Worm (Caenorhabditis elegans) whole organism, early embryonic: ENCODE results near the gene dpy-19.

Source experiments
- B0310.2 ChIP-seq: sonication (generic microtip); optimal IDR thresholded peaks from 2 replicates; lab custom pipeline; 2016; ENCODE audit warnings: mild to moderate bottlenecking, missing genetic modification characterization, missing compliant biosample characterization
- F13C5.2 ChIP-seq: sonication (generic microtip); optimal IDR thresholded peaks from 2 replicates; lab custom pipeline; 2017; ENCODE audit warnings: mild to moderate bottlenecking, missing genetic modification characterization, inconsistent platforms, missing compliant biosample characterization
- aly-1 ChIP-seq: sonication (generic microtip); optimal IDR thresholded peaks from 2 replicates; lab custom pipeline; 2016; ENCODE audit warnings: missing genetic modification characterization, missing compliant biosample characterization
- ama-1 ChIP-seq: fragments of 150-350 bp; optimal IDR thresholded peaks from 2 replicates; lab custom pipeline; 2014
- ceh-13 ChIP-seq: fragments of 200-800 bp; sonication (Bioruptor generic); optimal IDR thresholded peaks from 2 replicates; lab custom pipeline; 2018; ENCODE audit warnings: mild to moderate bottlenecking, missing genetic modification characterization, missing compliant biosample characterization
- ceh-36 ChIP-seq: sonication (generic microtip); optimal IDR thresholded peaks from 2 replicates; lab custom pipeline; 2016; ENCODE audit warnings: missing genetic modification characterization, inconsistent platforms, missing compliant biosample characterization
- ets-7 ChIP-seq: sonication (generic microtip); optimal IDR thresholded peaks from 2 replicates; lab custom pipeline; 2016; ENCODE audit warnings: missing genotype, missing genetic modification characterization, missing compliant biosample characterization
- flt-1 ChIP-seq: fragments of 200-800 bp; sonication (Bioruptor generic); IDR thresholded peaks from 2 replicates; pipeline ENCODE4 v1.3.6; 2022; ENCODE audit warnings: missing genetic modification characterization, missing compliant biosample characterization
- hmbx-1 ChIP-seq: sonication (generic microtip); optimal IDR thresholded peaks from 2 replicates; lab custom pipeline; 2016; ENCODE audit warnings: mild to moderate bottlenecking, missing genetic modification characterization, missing compliant biosample characterization
- hmg-4 ChIP-seq: fragments of 200-800 bp; sonication (Bioruptor generic); optimal IDR thresholded peaks from 2 replicates; lab custom pipeline; 2018; ENCODE audit warnings: mild to moderate bottlenecking, missing genetic modification characterization, missing compliant biosample characterization
- hnd-1 ChIP-seq: sonication (generic microtip); optimal IDR thresholded peaks from 2 replicates; lab custom pipeline; 2016; ENCODE audit warnings: missing genetic modification characterization, missing compliant biosample characterization
- pes-1 ChIP-seq: fragments of 200-800 bp; sonication (Bioruptor generic); IDR thresholded peaks from 2 replicates; pipeline ENCODE4 v1.3.6; 2022; ENCODE audit warnings: missing genetic modification reagents, missing genetic modification characterization, missing compliant biosample characterization
- scrt-1 ChIP-seq: fragments of 200-800 bp; sonication (Bioruptor generic); IDR thresholded peaks from 2 replicates; pipeline ENCODE4 v1.3.6; 2022; ENCODE audit warnings: missing genetic modification characterization, missing compliant biosample characterization
- sea-1 ChIP-seq: fragments of 200-800 bp; sonication (Bioruptor generic); conservative IDR thresholded peaks from 2 replicates; pipeline ENCODE4 v1.3.6; 2022; ENCODE audit warnings: missing genetic modification characterization, missing compliant biosample characterization
- tbx-11 ChIP-seq: fragments of 200-800 bp; sonication (Bioruptor generic); IDR thresholded peaks from 2 replicates; pipeline ENCODE4 v1.3.6; 2022; ENCODE audit warnings: missing genetic modification characterization, missing compliant biosample characterization
- tbx-37 ChIP-seq: fragments of 200-800 bp; sonication (Bioruptor generic); conservative IDR thresholded peaks from 2 replicates; pipeline ENCODE4 v1.3.6; 2022; ENCODE audit warnings: missing genetic modification reagents, missing genetic modification characterization, missing compliant biosample characterization
- tra-4 ChIP-seq: sonication (generic microtip); optimal IDR thresholded peaks from 2 replicates; lab custom pipeline; 2017; ENCODE audit warnings: missing genetic modification characterization, missing compliant biosample characterization

Gene dpy-19

ce11 chrIII:8622435-8622834 lies 44.8 kb downstream of the dpy-19 start, which contains the start of gene ceh-16:
TSS of gene ceh-16 (plus strand) at chrIII:8622735.
- TF ChIP-seq tra-4 (tag; lab: Kevin White, UChicago) (no peak), hmg-4 (GFP tag; lab: Kevin White, UChicago) (no peak), F13C5.2 (tag; lab: Kevin White, UChicago) (no peak), tbx-37 (GFP tag; lab: Robert Waterston, UW) (no peak), scrt-1 (no peak), ceh-13 (no peak)

ce11 chrIII:8621982-8622381 lies 45.3 kb downstream of the dpy-19 start:
- TF ChIP-seq ceh-13 (no peak), tbx-37 (GFP tag; lab: Robert Waterston, UW) (no peak)

- TF ChIP-seq hmbx-1 (tag; lab: Kevin White, UChicago) (no peak), ceh-36 (tag; lab: Kevin White, UChicago) (no peak), flt-1 (no peak), scrt-1 (no peak), hmg-4 (GFP tag; lab: Kevin White, UChicago) (no peak), ceh-13 (no peak), hnd-1 (tag; lab: Kevin White, UChicago) (no peak)
These were observed 46.3 kb downstream of the dpy-19 start for ce11 chrIII:8621002-8621401.

DNA sequence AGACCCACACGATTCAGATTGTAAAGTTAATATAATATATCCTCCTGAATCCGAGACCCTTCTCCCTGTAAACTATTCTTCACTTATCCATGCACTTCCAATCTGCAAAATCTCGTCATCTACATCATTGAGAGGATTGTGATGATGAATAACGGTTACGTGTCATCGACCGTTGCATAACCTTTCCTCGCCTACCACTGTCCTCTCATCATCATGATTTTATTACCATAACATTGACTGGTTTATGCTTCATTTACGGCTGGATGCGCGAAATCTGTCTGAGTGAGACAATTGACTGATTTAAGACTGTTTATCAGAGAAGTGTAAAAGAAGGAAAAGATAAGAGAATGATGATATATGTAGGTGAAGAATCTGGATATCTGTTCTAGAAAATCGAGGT lies 47.0 kb downstream of the dpy-19 start:
- TF ChIP-seq ceh-36 (tag; lab: Kevin White, UChicago): no peak
- no peak for TF ChIP-seq tra-4 (tag; lab: Kevin White, UChicago)
- TF ChIP-seq sea-1 (GFP tag; lab: Robert Waterston, UW): no peak
- no peak for TF ChIP-seq hmbx-1 (tag; lab: Kevin White, UChicago)
- TF ChIP-seq B0310.2: no peak
- TF ChIP-seq ets-7 (tag; lab: Kevin White, UChicago): no peak
- no peak for TF ChIP-seq hmg-4 (GFP tag; lab: Kevin White, UChicago)
- TF ChIP-seq F13C5.2 (tag; lab: Kevin White, UChicago): no peak
- no peak for TF ChIP-seq tbx-11 (GFP tag; lab: Robert Waterston, UW)
- TF ChIP-seq hnd-1 (tag; lab: Kevin White, UChicago): no peak
- no peak for TF ChIP-seq ceh-13
- TF ChIP-seq tbx-37 (GFP tag; lab: Robert Waterston, UW): no peak

DNA sequence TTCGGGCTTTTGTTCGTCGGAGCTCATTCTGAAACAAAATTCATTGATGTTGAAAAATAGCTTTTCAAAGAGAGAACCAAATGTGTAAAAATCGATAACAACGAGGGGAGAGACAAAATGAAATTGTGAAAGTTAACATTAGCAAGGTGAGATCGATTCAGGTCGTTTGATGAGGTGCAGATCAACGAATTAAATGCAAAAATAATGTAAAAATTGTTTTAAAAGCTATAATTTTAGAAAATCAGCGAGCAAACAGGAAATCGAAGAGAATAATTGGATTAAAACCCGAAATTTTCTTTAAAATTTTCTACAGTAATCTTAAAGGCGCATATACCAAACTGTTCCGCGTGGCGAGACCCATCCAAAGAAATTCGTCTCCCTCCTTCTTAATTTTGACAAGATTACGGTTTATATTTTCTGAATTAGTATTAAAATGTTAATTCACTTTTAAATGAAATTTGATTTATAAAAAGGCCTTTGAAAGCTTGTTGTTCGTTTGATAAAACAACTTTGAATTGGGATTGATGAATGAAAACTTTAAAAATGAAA lies 48.8 kb downstream of the dpy-19 start, which contains the start of gene C13G5.2:
Gene C13G5.2, minus strand, starts transcription at position 51 of the 549 bp plus-strand sequence.
- TF ChIP-seq ceh-36 (tag; lab: Kevin White, UChicago) (no peak), F13C5.2 (tag; lab: Kevin White, UChicago) (no peak), pes-1 (GFP tag; lab: Robert Waterston, UW) (no peak), flt-1 (no peak), ets-7 (tag; lab: Kevin White, UChicago) (no peak), ceh-13 (no peak), tbx-11 (GFP tag; lab: Robert Waterston, UW) (no peak), hmg-4 (GFP tag; lab: Kevin White, UChicago) (no peak)

DNA sequence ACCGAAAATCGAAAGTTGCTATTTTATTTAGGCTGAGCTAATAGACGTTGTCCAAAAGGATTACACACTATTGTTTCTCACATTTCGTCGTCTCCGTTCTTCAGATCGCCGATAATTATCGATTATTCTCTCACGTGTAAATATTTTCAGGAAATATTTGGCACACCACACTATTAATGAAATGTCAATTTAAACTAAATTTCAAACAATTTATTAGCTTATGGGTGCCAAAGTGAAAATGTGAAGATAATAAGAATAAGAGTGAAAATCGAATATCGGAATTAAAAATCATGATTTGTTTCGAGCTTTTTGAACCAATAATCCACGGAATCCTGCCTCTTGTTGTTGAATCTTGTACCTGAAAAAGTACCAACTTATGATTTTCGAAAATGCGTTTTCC lies 50.7 kb downstream of the dpy-19 start, which contains the start of gene C06E1.11:
Gene C06E1.11, minus strand, starts transcription at position 101 of the 400 bp plus-strand sequence.
- no peak for TF ChIP-seq hnd-1 (tag; lab: Kevin White, UChicago)

DNA sequence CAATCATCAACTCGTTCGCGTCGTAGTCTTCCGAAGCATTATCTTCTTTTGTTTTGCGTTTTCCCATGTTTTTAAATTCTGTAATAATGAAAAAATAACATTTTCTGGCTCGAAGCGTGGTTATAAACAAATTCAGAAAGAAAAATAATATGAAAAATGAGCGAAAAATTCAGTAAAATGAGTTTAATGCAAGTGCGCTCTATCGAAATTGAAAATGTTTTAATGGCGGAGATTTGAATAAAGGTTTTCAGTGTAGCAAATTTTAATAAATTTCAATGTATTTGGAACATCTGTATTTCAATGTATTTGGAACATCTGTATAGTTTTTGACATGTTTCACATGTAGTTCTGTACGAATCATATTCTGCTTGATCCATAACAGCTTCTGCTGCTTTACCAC lies 52.8 kb downstream of the dpy-19 start, which contains the start of gene rha-2:
Gene rha-2, minus strand, starts transcription at position 80 of the 400 bp plus-strand sequence.
- TF ChIP-seq tbx-37 (GFP tag; lab: Robert Waterston, UW) (no peak), scrt-1 (no peak), hnd-1 (tag; lab: Kevin White, UChicago) (no peak), ets-7 (tag; lab: Kevin White, UChicago) (no peak), pes-1 (GFP tag; lab: Robert Waterston, UW) (no peak), ceh-36 (tag; lab: Kevin White, UChicago) (no peak), ceh-13 (no peak), hmbx-1 (tag; lab: Kevin White, UChicago) (no peak), aly-1 (tag; lab: Kevin White, UChicago) (no peak), hmg-4 (GFP tag; lab: Kevin White, UChicago) (no peak), tra-4 (tag; lab: Kevin White, UChicago) (no peak), ama-1 (lab: Kevin White, UChicago) (no peak), B0310.2 (no peak), F13C5.2 (tag; lab: Kevin White, UChicago) (no peak)

DNA sequence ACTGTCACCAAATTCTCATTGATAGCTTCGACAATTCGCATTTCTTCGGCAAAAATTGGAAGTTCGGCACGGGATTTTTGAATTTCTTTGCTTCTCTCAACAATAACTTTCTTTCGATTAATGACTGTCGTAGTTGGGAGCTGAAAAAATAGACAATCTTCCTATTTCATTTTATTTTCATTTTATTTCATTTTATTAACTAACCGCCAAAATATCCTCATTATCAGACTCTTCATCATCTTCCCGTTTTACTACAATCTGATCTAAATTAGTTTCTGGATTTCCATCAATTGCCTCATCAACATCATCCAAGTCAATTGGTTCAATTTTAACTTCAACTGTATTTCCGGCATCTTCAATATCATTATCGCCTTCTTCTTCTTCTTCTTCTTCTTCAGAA lies 53.7 kb downstream of the dpy-19 start:
- no peak for TF ChIP-seq ceh-36 (tag; lab: Kevin White, UChicago)

DNA sequence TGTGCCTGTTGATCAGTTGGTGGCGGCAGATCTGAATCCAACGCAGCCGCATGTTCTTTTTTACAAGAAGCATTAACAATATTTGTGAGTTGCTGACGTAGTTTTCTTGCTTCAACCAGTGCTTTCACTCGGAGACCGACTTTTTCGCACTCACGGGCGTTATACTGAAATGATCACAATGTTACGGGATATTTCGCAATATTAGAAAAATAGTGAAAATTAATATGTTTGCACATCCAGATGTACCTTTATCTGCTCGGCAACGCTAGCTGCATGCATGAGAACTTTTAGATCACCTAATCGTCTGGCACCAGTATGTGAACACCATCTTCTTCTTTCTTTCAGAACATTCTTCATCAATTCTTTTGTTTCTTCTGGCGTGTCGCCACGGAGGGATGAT lies 56.0 kb downstream of the dpy-19 start:
- TF ChIP-seq ceh-13: no peak
- TF ChIP-seq tbx-37 (GFP tag; lab: Robert Waterston, UW): no peak
- TF ChIP-seq scrt-1: no peak
- no peak for TF ChIP-seq pes-1 (GFP tag; lab: Robert Waterston, UW)
- TF ChIP-seq ama-1 (lab: Kevin White, UChicago): no peak
- no peak for TF ChIP-seq F13C5.2 (tag; lab: Kevin White, UChicago)
